Fruit fly (Drosophila melanogaster): ENCODE data around the gene Ntf-2.
A peak's percentile ranks its signal among the peaks of the same experiment; 100 is the strongest.

The Ntf-2 gene

dm6 chrX:21035208-21035937 lies at the start of gene Ntf-2:
TSS of gene Ntf-2 (plus strand) at chrX:21035469.
- TF ChIP-seq EcR (GFP tag; optimal IDR thresholded peaks at IDR 0.05), result peak; percentile 43
- TF ChIP-seq CG8301 (tag; optimal IDR thresholded peaks at IDR 0.05), result no peak
- no peak for TF ChIP-seq rn (GFP tag; IDR thresholded peaks at IDR 0.05)

- TF ChIP-seq CG14655 (GFP tag; optimal IDR thresholded peaks at IDR 0.05) (peak; percentile 49), CG10348 (GFP tag; IDR thresholded peaks at IDR 0.05) (no peak), CG13204 (GFP tag; optimal IDR thresholded peaks at IDR 0.05) (no peak), CG8159 (tag; optimal IDR thresholded peaks at IDR 0.05) (peak; percentile 54), CG34367 (tag; optimal IDR thresholded peaks at IDR 0.05) (peak; percentile 11), Pif1A (GFP tag; optimal IDR thresholded peaks at IDR 0.05) (peak; percentile 26), Snoo (tag; optimal IDR thresholded peaks at IDR 0.05) (no peak), CG15710 (tag; optimal IDR thresholded peaks at IDR 0.05) (peak; percentile 42), CG8301 (tag; optimal IDR thresholded peaks at IDR 0.05) (peak; percentile 35), CG9948 (tag; optimal IDR thresholded peaks at IDR 0.05) (peak; percentile 12), D1 (tag; optimal IDR thresholded peaks at IDR 0.05) (no peak), CG4496 (GFP tag; IDR thresholded peaks at IDR 0.05) (0 out of 3 replicates have a peak, but pooled peaks have one; percentile 18), Ets98B (GFP tag; IDR thresholded peaks at IDR 0.05) (no peak)
Observed at dm6 chrX:21010541-21010940, 24.7 kb upstream of the Ntf-2 start.

- TF ChIP-seq CG12605 (GFP tag; IDR thresholded peaks at IDR 0.05) (no peak), CG34367 (tag; optimal IDR thresholded peaks at IDR 0.05) (no peak), Ets98B (GFP tag; IDR thresholded peaks at IDR 0.05) (no peak), Pif1A (GFP tag; optimal IDR thresholded peaks at IDR 0.05) (no peak), rn (GFP tag; IDR thresholded peaks at IDR 0.05) (no peak), CG10348 (GFP tag; IDR thresholded peaks at IDR 0.05) (no peak), CG15710 (tag; optimal IDR thresholded peaks at IDR 0.05) (no peak), EcR (GFP tag; optimal IDR thresholded peaks at IDR 0.05) (no peak), CG13204 (GFP tag; optimal IDR thresholded peaks at IDR 0.05) (no peak), CG8159 (tag; optimal IDR thresholded peaks at IDR 0.05) (no peak), CG9948 (tag; optimal IDR thresholded peaks at IDR 0.05) (no peak), CG4496 (GFP tag; IDR thresholded peaks at IDR 0.05) (no peak), Snoo (tag; optimal IDR thresholded peaks at IDR 0.05) (no peak), Pif1B (GFP tag; optimal IDR thresholded peaks at IDR 0.05) (no peak), CG17806 (tag; optimal IDR thresholded peaks at IDR 0.05) (no peak), CG8301 (tag; optimal IDR thresholded peaks at IDR 0.05) (no peak), fd96Ca (GFP tag; IDR thresholded peaks at IDR 0.05) (no peak), CG32121 (GFP tag; IDR thresholded peaks at IDR 0.05) (no peak), D1 (tag; optimal IDR thresholded peaks at IDR 0.05) (no peak)
Observed at dm6 chrX:21017568-21017967, 17.7 kb upstream of the Ntf-2 start.

- no peak for TF ChIP-seq CG8159 (tag; optimal IDR thresholded peaks at IDR 0.05)
Observed at dm6 chrX:21025788-21026187, 9.5 kb upstream of the Ntf-2 start, which contains the start of gene r-cup. TSS of gene r-cup (minus strand) at chrX:21025888.

- TF ChIP-seq Ets98B (GFP tag; IDR thresholded peaks at IDR 0.05) (peak; percentile 6; the same call in 1 of the 2 replicates), CG12605 (GFP tag; IDR thresholded peaks at IDR 0.05) (no peak), CG13204 (GFP tag; optimal IDR thresholded peaks at IDR 0.05) (no peak), EcR (GFP tag; optimal IDR thresholded peaks at IDR 0.05) (peak; percentile 30), Pif1B (GFP tag; optimal IDR thresholded peaks at IDR 0.05) (no peak), CG32121 (GFP tag; IDR thresholded peaks at IDR 0.05) (0 out of 2 replicates have a peak, but pooled peaks have one; percentile 25), Pif1A (GFP tag; optimal IDR thresholded peaks at IDR 0.05) (peak; percentile 40)
Observed at dm6 chrX:21027929-21028575, 7.2 kb upstream of the Ntf-2 start, which contains the start of gene CG1532. TSS of gene CG1532 (minus strand) at chrX:21028361.

- no peak for TF ChIP-seq D1 (tag; optimal IDR thresholded peaks at IDR 0.05)
- no peak for TF ChIP-seq CG13204 (GFP tag; optimal IDR thresholded peaks at IDR 0.05)
- TF ChIP-seq CG10348 (GFP tag; IDR thresholded peaks at IDR 0.05), result no peak
- TF ChIP-seq Snoo (tag; optimal IDR thresholded peaks at IDR 0.05), result no peak
- TF ChIP-seq CG8159 (tag; optimal IDR thresholded peaks at IDR 0.05), result peak; percentile 8
Observed at dm6 chrX:21031819-21032261, 3.4 kb upstream of the Ntf-2 start, which contains the start of gene CG1529. TSS of gene CG1529 (minus strand) at chrX:21031950.

dm6 chrX:21034638-21035037 lies 631 bp upstream of the Ntf-2 start:
- TF ChIP-seq CG14655 (GFP tag; optimal IDR thresholded peaks at IDR 0.05), result no peak
- TF ChIP-seq CG12605 (GFP tag; IDR thresholded peaks at IDR 0.05), result no peak
- no peak for TF ChIP-seq CG10348 (GFP tag; IDR thresholded peaks at IDR 0.05)
- no peak for TF ChIP-seq CG32121 (GFP tag; IDR thresholded peaks at IDR 0.05)
- no peak for TF ChIP-seq Snoo (tag; optimal IDR thresholded peaks at IDR 0.05)
- no peak for TF ChIP-seq Pif1A (GFP tag; optimal IDR thresholded peaks at IDR 0.05)
- no peak for TF ChIP-seq CG13204 (GFP tag; optimal IDR thresholded peaks at IDR 0.05)
- no peak for TF ChIP-seq EcR (GFP tag; optimal IDR thresholded peaks at IDR 0.05)
- no peak for TF ChIP-seq Pif1B (GFP tag; optimal IDR thresholded peaks at IDR 0.05)
- no peak for TF ChIP-seq CG17806 (tag; optimal IDR thresholded peaks at IDR 0.05)
- no peak for TF ChIP-seq rn (GFP tag; IDR thresholded peaks at IDR 0.05)
- no peak for TF ChIP-seq CG8301 (tag; optimal IDR thresholded peaks at IDR 0.05)
- TF ChIP-seq Ets98B (GFP tag; IDR thresholded peaks at IDR 0.05), result no peak
- no peak for TF ChIP-seq CG34367 (tag; optimal IDR thresholded peaks at IDR 0.05)
- TF ChIP-seq CG9948 (tag; optimal IDR thresholded peaks at IDR 0.05), result no peak
- TF ChIP-seq gl (tag; optimal IDR thresholded peaks at IDR 0.05), result no peak
- TF ChIP-seq CG4496 (GFP tag; IDR thresholded peaks at IDR 0.05), result no peak
- no peak for TF ChIP-seq D1 (tag; optimal IDR thresholded peaks at IDR 0.05)
- no peak for TF ChIP-seq fd96Ca (GFP tag; IDR thresholded peaks at IDR 0.05)

All from whole organism, pupa.